Worm (Caenorhabditis elegans) whole organism, midembryonic: ENCODE measurements around the gene F48E3.2.
A peak's percentile ranks its signal among the peaks of the same experiment; 100 is the strongest.

Experiments
- T22C8.4 ChIP-seq: fragments of 200-800 bp; sonication (Bioruptor generic); IDR thresholded peaks from 2 replicates; pipeline ENCODE4 v1.3.6; 2022; ENCODE audit warnings: missing genetic modification characterization, missing compliant biosample characterization
- flt-1 ChIP-seq: fragments of 200-800 bp; sonication (Bioruptor generic); IDR thresholded peaks from 2 replicates; pipeline ENCODE4 v1.3.6; 2022; ENCODE audit warnings: missing genetic modification characterization, missing compliant biosample characterization
- med-1 ChIP-seq: sonication (generic microtip); optimal IDR thresholded peaks from 2 replicates; lab custom pipeline; 2017; ENCODE audit warnings: missing genetic modification characterization, mild to moderate bottlenecking, missing compliant biosample characterization, antibody characterized with exemption, missing genetic modification reagents; ENCODE audit not compliant: insufficient read depth
- ref-1 ChIP-seq: fragments of 200-800 bp; sonication (Bioruptor generic); conservative IDR thresholded peaks from 2 replicates; pipeline ENCODE4 v1.3.6; 2022; ENCODE audit warnings: missing genetic modification reagents, missing genetic modification characterization, missing compliant biosample characterization
- tab-1 ChIP-seq: fragments of 200-800 bp; sonication (Bioruptor generic); IDR thresholded peaks from 2 replicates; pipeline ENCODE4 v1.3.6; 2022; ENCODE audit warnings: missing genetic modification characterization, missing compliant biosample characterization
- ztf-23 ChIP-seq: fragments of 200-800 bp; sonication (Bioruptor generic); IDR thresholded peaks from 2 replicates; pipeline ENCODE4 v1.3.6; 2022; ENCODE audit warnings: missing genetic modification reagents, missing genetic modification characterization, missing compliant biosample characterization

- TF ChIP-seq ztf-23 (GFP tag; lab: Robert Waterston, UW) (0 out of 2 replicates have a peak, but pooled peaks have one; percentile 16), ref-1 (GFP tag; lab: Robert Waterston, UW) (no peak), flt-1 (GFP tag; lab: Robert Waterston, UW) (no peak), T22C8.4 (GFP tag; lab: Robert Waterston, UW) (no peak), med-1 (GFP tag; lab: Kevin White, UChicago) (no peak), tab-1 (GFP tag; lab: Robert Waterston, UW) (no peak)
Observed at ce11 chrX:7474968-7475433, 17.9 kb downstream of the F48E3.2 start, which contains the start of gene coh-1.
